Worm (Caenorhabditis elegans): ENCODE measurements around the gene F16B4.7.

The F16B4.7 gene

ce11 chrV:1627269-1627668 is 41.8 kb downstream of the F16B4.7 start (continued):
- TF ChIP-seq unc-55 (GFP tag; optimal IDR thresholded peaks at IDR 0.05), result no peak
- no peak for TF ChIP-seq dmd-4 (tag; optimal IDR thresholded peaks at IDR 0.05)
- TF ChIP-seq Y55F3AM.14 (GFP tag; optimal IDR thresholded peaks at IDR 0.05), result no peak
- no peak for TF ChIP-seq snpc-4 (tag; optimal IDR thresholded peaks at IDR 0.05)
- TF ChIP-seq R02D3.7 (tag; optimal IDR thresholded peaks at IDR 0.05), result no peak
- no peak for TF ChIP-seq unc-39 (tag; optimal IDR thresholded peaks at IDR 0.05)
- TF ChIP-seq ztf-1 (GFP tag; conservative IDR thresholded peaks at IDR 0.05), result no peak
- no peak for TF ChIP-seq gmeb-1 (tag; optimal IDR thresholded peaks at IDR 0.05)
- TF ChIP-seq ceh-82 (tag; optimal IDR thresholded peaks at IDR 0.05), result no peak

ce11 chrV:1629329-1629728 is 43.8 kb downstream of the F16B4.7 start, which contains the start of gene nhr-238:
TSS of gene nhr-238 (minus strand) at chrV:1629432.
- TF ChIP-seq ztf-1 (GFP tag; conservative IDR thresholded peaks at IDR 0.05) (no peak), nhr-77 (tag; optimal IDR thresholded peaks at IDR 0.05) (peak; percentile 84), skn-1 (tag; optimal IDR thresholded peaks at IDR 0.05) (no peak), nhr-23 (tag; optimal IDR thresholded peaks at IDR 0.05) (no peak), nhr-129 (tag; optimal IDR thresholded peaks at IDR 0.05) (peak; percentile 93), elt-1 (tag; optimal IDR thresholded peaks at IDR 0.05) (no peak), lin-13 (GFP tag; optimal IDR thresholded peaks at IDR 0.05) (no peak), elt-3 (tag; optimal IDR thresholded peaks at IDR 0.05) (no peak), R02D3.7 (tag; optimal IDR thresholded peaks at IDR 0.05) (no peak)

- TF ChIP-seq ZK546.5 (tag; optimal IDR thresholded peaks at IDR 0.05) (no peak), nhr-129 (tag; optimal IDR thresholded peaks at IDR 0.05) (no peak), sma-3 (GFP tag; optimal IDR thresholded peaks at IDR 0.05) (no peak), nhr-25 (tag; optimal IDR thresholded peaks at IDR 0.05) (no peak), mab-5 (tag; optimal IDR thresholded peaks at IDR 0.05) (no peak), unc-55 (GFP tag; optimal IDR thresholded peaks at IDR 0.05) (no peak), sem-4 (tag; optimal IDR thresholded peaks at IDR 0.05) (no peak), nhr-23 (tag; optimal IDR thresholded peaks at IDR 0.05) (no peak), C34F6.9 (tag; optimal IDR thresholded peaks at IDR 0.05) (no peak), nhr-77 (tag; optimal IDR thresholded peaks at IDR 0.05) (no peak), gmeb-1 (tag; optimal IDR thresholded peaks at IDR 0.05) (no peak), ztf-1 (GFP tag; conservative IDR thresholded peaks at IDR 0.05) (no peak), nhr-21 (tag; optimal IDR thresholded peaks at IDR 0.05) (no peak), unc-39 (tag; optimal IDR thresholded peaks at IDR 0.05) (no peak), R02D3.7 (tag; optimal IDR thresholded peaks at IDR 0.05) (no peak), lin-11 (tag; optimal IDR thresholded peaks at IDR 0.05) (no peak), sma-9 (GFP tag; optimal IDR thresholded peaks at IDR 0.05) (no peak), sma-9 (tag; optimal IDR thresholded peaks at IDR 0.05) (no peak), dmd-4 (tag; optimal IDR thresholded peaks at IDR 0.05) (no peak), elt-1 (tag; optimal IDR thresholded peaks at IDR 0.05) (no peak), F13H6.1 (tag; optimal IDR thresholded peaks at IDR 0.05) (no peak)
Observed at ce11 chrV:1631148-1631547, 45.6 kb downstream of the F16B4.7 start, which contains the start of gene Y46H3D.8. TSS of gene Y46H3D.8 (minus strand) at chrV:1631248.

- no peak for TF ChIP-seq Y55F3AM.14 (GFP tag; optimal IDR thresholded peaks at IDR 0.05)
- TF ChIP-seq unc-39 (tag; optimal IDR thresholded peaks at IDR 0.05), result no peak
- TF ChIP-seq sem-4 (tag; optimal IDR thresholded peaks at IDR 0.05), result no peak
- TF ChIP-seq sma-9 (GFP tag; optimal IDR thresholded peaks at IDR 0.05), result no peak
- TF ChIP-seq sma-9 (tag; optimal IDR thresholded peaks at IDR 0.05), result no peak
- TF ChIP-seq nhr-129 (tag; optimal IDR thresholded peaks at IDR 0.05), result no peak
- TF ChIP-seq mab-5 (tag; optimal IDR thresholded peaks at IDR 0.05), result no peak
Observed at ce11 chrV:1631717-1632116, 46.2 kb downstream of the F16B4.7 start, which contains the start of gene irld-17. TSS of gene irld-17 (plus strand) at chrV:1632017.
